Fruit fly (Drosophila melanogaster) whole organism, embryonic: Measurements from ENCODE around the gene Pex16.

Source experiments
- Atf-2 ChIP-seq: fragments of 200-800 bp; sonication (Bioruptor generic); optimal IDR thresholded peaks from 2 replicates; lab custom pipeline; 2016; ENCODE audit warnings: missing biosample characterization, missing genetic modification characterization
- BEAF-32 ChIP-seq: fragments of 200-800 bp; sonication (Bioruptor generic); optimal IDR thresholded peaks from 3 replicates; lab custom pipeline; 2017; ENCODE audit warnings: missing biosample characterization, missing genetic modification characterization, mild to moderate bottlenecking, moderate library complexity, missing genetic modification reagents
- Bteb2 ChIP-seq: fragments of 200-800 bp; sonication (Bioruptor generic); optimal IDR thresholded peaks from 2 replicates; lab custom pipeline; 2016; ENCODE audit warnings: missing biosample characterization, missing genetic modification characterization
- CG10654 ChIP-seq: fragments of 200-800 bp; sonication (Bioruptor generic); optimal IDR thresholded peaks from 2 replicates; lab custom pipeline; 2016; ENCODE audit warnings: missing biosample characterization, missing genetic modification characterization
- CG12104 ChIP-seq: fragments of 200-800 bp; sonication (Bioruptor generic); optimal IDR thresholded peaks from 3 replicates; lab custom pipeline; 2016; ENCODE audit warnings: missing biosample characterization, missing genetic modification characterization
- CG12219 ChIP-seq: fragments of 200-800 bp; sonication (Bioruptor generic); optimal IDR thresholded peaks from 3 replicates; lab custom pipeline; 2018; ENCODE audit warnings: missing biosample characterization, mild to moderate bottlenecking, missing genetic modification characterization
- CG12942 ChIP-seq: fragments of 200-800 bp; sonication (Bioruptor generic); optimal IDR thresholded peaks from 3 replicates; lab custom pipeline; 2016; ENCODE audit warnings: missing biosample characterization, missing genetic modification characterization
- CG13894 ChIP-seq: fragments of 200-800 bp; sonication (Bioruptor generic); optimal IDR thresholded peaks from 3 replicates; lab custom pipeline; 2018; ENCODE audit warnings: missing biosample characterization, mild to moderate bottlenecking, missing genetic modification characterization, moderate library complexity
- CG1647 ChIP-seq: fragments of 200-800 bp; sonication (Bioruptor generic); optimal IDR thresholded peaks from 3 replicates; lab custom pipeline; 2016; ENCODE audit warnings: missing biosample characterization, missing genetic modification characterization
- CG2120 ChIP-seq: fragments of 200-800 bp; sonication (Bioruptor generic); optimal IDR thresholded peaks from 3 replicates; lab custom pipeline; 2016; ENCODE audit warnings: missing biosample characterization, missing genetic modification characterization
- CG30403 ChIP-seq: fragments of 200-800 bp; sonication (Bioruptor generic); optimal IDR thresholded peaks from 3 replicates; lab custom pipeline; 2016; ENCODE audit warnings: missing biosample characterization, missing genetic modification characterization
- CG31388 ChIP-seq: fragments of 200-800 bp; sonication (Bioruptor generic); optimal IDR thresholded peaks from 2 replicates; lab custom pipeline; 2016; ENCODE audit warnings: missing biosample characterization, missing genetic modification characterization
- CG3995 ChIP-seq: fragments of 200-800 bp; sonication (Bioruptor generic); optimal IDR thresholded peaks from 3 replicates; lab custom pipeline; 2016; ENCODE audit warnings: missing biosample characterization, missing genetic modification characterization
- CG4328 ChIP-seq: fragments of 200-800 bp; sonication (Bioruptor generic); optimal IDR thresholded peaks from 3 replicates; lab custom pipeline; 2017; ENCODE audit warnings: missing biosample characterization, missing genetic modification reagents, missing genetic modification characterization
- CG4360 ChIP-seq: fragments of 200-800 bp; sonication (Bioruptor generic); IDR thresholded peaks from 2 replicates; pipeline ENCODE4 v1.3.6; 2022; ENCODE audit warnings: missing biosample characterization, missing genetic modification characterization
- CG43689 ChIP-seq: fragments of 200-800 bp; sonication (Bioruptor generic); IDR thresholded peaks from 2 replicates; pipeline ENCODE4 v1.3.6; 2022; ENCODE audit warnings: missing biosample characterization, missing genetic modification characterization
- CG4404 ChIP-seq: fragments of 200-800 bp; sonication (Bioruptor generic); IDR thresholded peaks from 2 replicates; pipeline ENCODE4 v1.3.6; 2022; ENCODE audit warnings: missing biosample characterization, missing genetic modification characterization
- CG8944 ChIP-seq: fragments of 200-800 bp; sonication (Bioruptor generic); optimal IDR thresholded peaks from 3 replicates; lab custom pipeline; 2016; ENCODE audit warnings: missing biosample characterization, missing genetic modification characterization
- CG9797 ChIP-seq: fragments of 200-800 bp; sonication (Bioruptor generic); optimal IDR thresholded peaks from 3 replicates; lab custom pipeline; 2018; ENCODE audit warnings: missing biosample characterization, mild to moderate bottlenecking, missing genetic modification characterization
- D19B ChIP-seq: fragments of 200-800 bp; sonication (Bioruptor generic); optimal IDR thresholded peaks from 2 replicates; lab custom pipeline; 2017; ENCODE audit warnings: missing biosample characterization, mild to moderate bottlenecking, missing genetic modification characterization
- Dll ChIP-seq: fragments of 200-800 bp; sonication (Bioruptor generic); IDR thresholded peaks from 4 replicates; pipeline ENCODE4 v1.3.6; 2022; ENCODE audit warnings: missing biosample characterization, missing genetic modification characterization; ENCODE audit not compliant: partially characterized antibody
- Doc3 ChIP-seq: fragments of 200-800 bp; sonication (Bioruptor generic); IDR thresholded peaks from 3 replicates; pipeline ENCODE4 v1.3.6; 2022; ENCODE audit warnings: missing biosample characterization, missing genetic modification characterization; ENCODE audit not compliant: partially characterized antibody
- ERR ChIP-seq: fragments of 200-800 bp; sonication (Bioruptor generic); optimal IDR thresholded peaks from 2 replicates; lab custom pipeline; 2016; ENCODE audit warnings: missing biosample characterization, missing genetic modification characterization
- HLH3B ChIP-seq: fragments of 200-800 bp; sonication (Bioruptor generic); IDR thresholded peaks from 2 replicates; pipeline ENCODE4 v1.3.6; 2022; ENCODE audit warnings: missing biosample characterization, missing genetic modification characterization
- Hr39 ChIP-seq: fragments of >200 bp; optimal IDR thresholded peaks from 2 replicates; lab custom pipeline; 2017
- Hr78 ChIP-seq, 2 experiments: fragments of 200-800 bp in 1 of 2; fragments of >200 bp in 1 of 2; sonication (Bioruptor generic) in 1 of 2; optimal IDR thresholded peaks; 2 replicates each; lab custom pipeline; 2017 to 2019; ENCODE audit warnings: missing biosample characterization in 2 of 2, missing genetic modification characterization in 2 of 2, mild to moderate bottlenecking in 1 of 2, moderate library complexity in 1 of 2
- MBD-R2 ChIP-seq: fragments of 200-800 bp; sonication (Bioruptor generic); IDR thresholded peaks from 2 replicates; pipeline ENCODE4 v1.3.6; 2022; ENCODE audit warnings: missing biosample characterization, missing genetic modification characterization
- Mad ChIP-seq: fragments of 200-800 bp; sonication (Bioruptor generic); optimal IDR thresholded peaks from 2 replicates; lab custom pipeline; 2016; ENCODE audit warnings: missing biosample characterization, missing genetic modification characterization
- Meics ChIP-seq: fragments of 200-800 bp; sonication (Bioruptor generic); optimal IDR thresholded peaks from 2 replicates; lab custom pipeline; 2017; ENCODE audit warnings: missing biosample characterization, mild to moderate bottlenecking, missing genetic modification characterization
- NC2β ChIP-seq: fragments of 200-800 bp; sonication (Bioruptor generic); optimal IDR thresholded peaks from 2 replicates; lab custom pipeline; 2016; ENCODE audit warnings: missing biosample characterization, missing genetic modification characterization
- Opbp ChIP-seq: fragments of 200-800 bp; sonication (Bioruptor generic); IDR thresholded peaks from 3 replicates; pipeline ENCODE4 v1.3.6; 2022; ENCODE audit warnings: missing biosample characterization, missing genetic modification characterization; ENCODE audit not compliant: partially characterized antibody
- Ravus ChIP-seq: fragments of 200-800 bp; sonication (Bioruptor generic); IDR thresholded peaks from 2 replicates; pipeline ENCODE4 v1.3.6; 2022; ENCODE audit warnings: missing biosample characterization, missing genetic modification characterization
- Sox100B ChIP-seq: fragments of 200-800 bp; sonication (Bioruptor generic); optimal IDR thresholded peaks from 3 replicates; lab custom pipeline; 2018; ENCODE audit warnings: missing biosample characterization, mild to moderate bottlenecking, missing genetic modification characterization
- Ssrp ChIP-seq: fragments of 200-800 bp; sonication (Bioruptor generic); optimal IDR thresholded peaks from 2 replicates; lab custom pipeline; 2018; ENCODE audit warnings: missing biosample characterization, mild to moderate bottlenecking, missing genetic modification characterization, moderate library complexity
- Xbp1 ChIP-seq: fragments of 200-800 bp; sonication (Bioruptor generic); optimal IDR thresholded peaks from 3 replicates; lab custom pipeline; 2016; ENCODE audit warnings: missing biosample characterization, mild to moderate bottlenecking, missing genetic modification characterization
- bowl ChIP-seq: fragments of 200-800 bp; sonication (Bioruptor generic); IDR thresholded peaks from 2 replicates; pipeline ENCODE4 v1.3.6; 2022; ENCODE audit warnings: missing biosample characterization, missing genetic modification characterization
- cad ChIP-seq: fragments of >200 bp; optimal IDR thresholded peaks from 2 replicates; lab custom pipeline; 2017; ENCODE audit warnings: missing biosample characterization, missing genetic modification characterization
- cg ChIP-seq: fragments of 200-800 bp; sonication (Bioruptor generic); optimal IDR thresholded peaks from 3 replicates; lab custom pipeline; 2019; ENCODE audit warnings: missing biosample characterization, mild to moderate bottlenecking, missing genetic modification characterization, moderate library complexity
- corto ChIP-seq: fragments of 200-800 bp; sonication (Bioruptor generic); optimal IDR thresholded peaks from 2 replicates; lab custom pipeline; 2016; ENCODE audit warnings: missing biosample characterization, mild to moderate bottlenecking, missing genetic modification characterization, moderate library complexity
- crc ChIP-seq: fragments of 200-800 bp; sonication (Bioruptor generic); optimal IDR thresholded peaks from 2 replicates; lab custom pipeline; 2016; ENCODE audit warnings: missing biosample characterization, missing genetic modification characterization
- fu2 ChIP-seq: fragments of 200-800 bp; sonication (Bioruptor generic); optimal IDR thresholded peaks from 2 replicates; lab custom pipeline; 2016; ENCODE audit warnings: missing biosample characterization, missing genetic modification characterization
- gfzf ChIP-seq: fragments of 200-800 bp; sonication (Bioruptor generic); optimal IDR thresholded peaks from 2 replicates; lab custom pipeline; 2016; ENCODE audit warnings: missing biosample characterization, mild to moderate bottlenecking, missing genetic modification characterization, moderate library complexity
- jumu ChIP-seq: fragments of 200-800 bp; sonication (Bioruptor generic); optimal IDR thresholded peaks from 3 replicates; lab custom pipeline; 2016; ENCODE audit warnings: missing biosample characterization, missing genetic modification characterization
- lmd ChIP-seq: fragments of 200-800 bp; sonication (Bioruptor generic); IDR thresholded peaks from 2 replicates; pipeline ENCODE4 v1.3.6; 2022; ENCODE audit warnings: missing biosample characterization, missing genetic modification characterization
- lov ChIP-seq, 2 experiments: fragments of 200-800 bp in 1 of 2; fragments of >200 bp in 1 of 2; sonication (Bioruptor generic) in 1 of 2; IDR thresholded peaks in 1 of 2; optimal IDR thresholded peaks in 1 of 2; 2 replicates in 1 of 2; 3 replicates in 1 of 2; pipeline versions ENCODE4 v1.3.6 to Lab custom; 2017 to 2022; ENCODE audit warnings: missing biosample characterization in 1 of 2, missing genetic modification characterization in 1 of 2
- run ChIP-seq: fragments of 200-800 bp; sonication (Bioruptor generic); optimal IDR thresholded peaks from 3 replicates; lab custom pipeline; 2018; ENCODE audit warnings: missing biosample characterization, mild to moderate bottlenecking, missing genetic modification characterization
- schlank ChIP-seq: fragments of 200-800 bp; sonication (Bioruptor generic); optimal IDR thresholded peaks from 2 replicates; lab custom pipeline; 2018; ENCODE audit warnings: missing biosample characterization, mild to moderate bottlenecking, missing genetic modification characterization
- slp2 ChIP-seq: fragments of 200-800 bp; sonication (Bioruptor generic); optimal IDR thresholded peaks from 2 replicates; lab custom pipeline; 2016; ENCODE audit warnings: missing biosample characterization, missing genetic modification characterization
- sr ChIP-seq: fragments of 200-800 bp; sonication (Bioruptor generic); IDR thresholded peaks from 3 replicates; pipeline ENCODE4 v1.3.6; 2022; ENCODE audit warnings: missing biosample characterization, missing genetic modification characterization
- tup ChIP-seq: fragments of 200-800 bp; sonication (Bioruptor generic); optimal IDR thresholded peaks from 2 replicates; lab custom pipeline; 2016; ENCODE audit warnings: missing biosample characterization, mild to moderate bottlenecking, missing genetic modification characterization, moderate library complexity
- twi ChIP-seq: fragments of 200-800 bp; optimal IDR thresholded peaks from 2 replicates; lab custom pipeline; 2019; ENCODE audit warnings: missing biosample characterization, mild to moderate bottlenecking, missing genetic modification characterization, moderate library complexity
- zen2 ChIP-seq: fragments of 200-800 bp; sonication (Bioruptor generic); IDR thresholded peaks from 3 replicates; pipeline ENCODE4 v1.3.6; 2022; ENCODE audit warnings: missing biosample characterization, missing genetic modification characterization; ENCODE audit not compliant: partially characterized antibody

Pex16 gene

dm6 chr3L:20800208-20800607, 22.1 kb upstream of the Pex16 start, which contains the start of gene Spc105R (continued):
- TF ChIP-seq Doc3 (GFP tag; lab: Robert Waterston, UW) (no peak), bowl (GFP tag; lab: Robert Waterston, UW) (no peak), Hr78 (GFP tag; optimal IDR thresholded peaks at IDR 0.05; lab: Kevin White, UChicago) (no peak), twi (no peak), Opbp (peak; percentile 57; the same call in 1 of the 3 replicates), gfzf (GFP tag; lab: Kevin White, UChicago) (peak; percentile 86), CG1647 (GFP tag; lab: Kevin White, UChicago) (no peak), jumu (GFP tag; lab: Kevin White, UChicago) (no peak), Ssrp (no peak), HLH3B (GFP tag; lab: Robert Waterston, UW) (no peak), run (tag; lab: Kevin White, UChicago) (no peak), MBD-R2 (GFP tag; lab: Robert Waterston, UW) (peak; percentile 74), CG4328 (GFP tag; lab: Kevin White, UChicago) (no peak), schlank (no peak), crc (GFP tag; lab: Kevin White, UChicago) (no peak), Ravus (GFP tag; lab: Robert Waterston, UW) (no peak), CG3995 (GFP tag; lab: Kevin White, UChicago) (no peak), NC2β (no peak), CG30403 (no peak), CG9797 (peak; percentile 82), zen2 (no peak), Bteb2 (GFP tag; lab: Kevin White, UChicago) (no peak), ERR (GFP tag; lab: Kevin White, UChicago) (no peak), D19B (GFP tag; lab: Kevin White, UChicago) (no peak), CG12942 (GFP tag; lab: Kevin White, UChicago) (no peak), lov (optimal IDR thresholded peaks at IDR 0.05; lab: Kevin White, UChicago) (no peak), lov (GFP tag; IDR thresholded peaks at IDR 0.05; lab: Robert Waterston, UW) (no peak), corto (GFP tag; lab: Kevin White, UChicago) (no peak), CG12104 (GFP tag; lab: Kevin White, UChicago) (no peak), CG4360 (GFP tag; lab: Robert Waterston, UW) (no peak), fu2 (GFP tag; lab: Kevin White, UChicago) (no peak), CG13894 (tag; lab: Kevin White, UChicago) (no peak), CG2120 (GFP tag; lab: Kevin White, UChicago) (no peak), CG12219 (GFP tag; lab: Kevin White, UChicago) (no peak), CG43689 (GFP tag; lab: Robert Waterston, UW) (no peak), cad (GFP tag; lab: Kevin White, UChicago) (no peak), BEAF-32 (GFP tag; lab: Kevin White, UChicago) (peak; percentile 55), lmd (GFP tag; lab: Robert Waterston, UW) (no peak), Sox100B (GFP tag; lab: Kevin White, UChicago) (no peak), CG31388 (GFP tag; lab: Kevin White, UChicago) (no peak), Xbp1 (no peak), Atf-2 (no peak), CG4404 (no peak), CG8944 (GFP tag; lab: Kevin White, UChicago) (no peak), Hr39 (lab: Kevin White, UChicago) (no peak), Mad (GFP tag; lab: Kevin White, UChicago) (no peak), tup (GFP tag; lab: Kevin White, UChicago) (no peak), sr (GFP tag; lab: Robert Waterston, UW) (no peak), cg (GFP tag; lab: Kevin White, UChicago) (no peak), Dll (GFP tag; lab: Robert Waterston, UW) (peak; percentile 53; the same call in 2 of the 4 replicates), slp2 (GFP tag; lab: Kevin White, UChicago) (no peak), Meics (GFP tag; lab: Kevin White, UChicago) (no peak), CG10654 (GFP tag; lab: Kevin White, UChicago) (no peak)
